Fruit fly (Drosophila melanogaster) whole organism, prepupa: ENCODE results near the gene tup.

Source experiments
- Blimp-1 ChIP-seq: fragments of 200-800 bp; sonication (Bioruptor generic); optimal IDR thresholded peaks from 3 replicates; lab custom pipeline; 2017; ENCODE audit warnings: missing biosample characterization, missing genetic modification characterization, mild to moderate bottlenecking, moderate library complexity, missing genetic modification reagents
- CG32006 ChIP-seq: fragments of 200-800 bp; sonication (Bioruptor generic); optimal IDR thresholded peaks from 3 replicates; lab custom pipeline; 2017; ENCODE audit warnings: missing biosample characterization, mild to moderate bottlenecking, missing genetic modification characterization
- Eip93F ChIP-seq: fragments of 200-800 bp; sonication (Bioruptor generic); optimal IDR thresholded peaks from 2 replicates; lab custom pipeline; 2016; ENCODE audit warnings: missing biosample characterization, mild to moderate bottlenecking, missing genetic modification characterization
- Ets96B ChIP-seq: fragments of 200-800 bp; optimal IDR thresholded peaks from 2 replicates; lab custom pipeline; 2019; ENCODE audit warnings: missing biosample characterization, mild to moderate bottlenecking, missing genetic modification characterization, moderate library complexity
- Smox ChIP-seq: fragments of 200-800 bp; sonication (Bioruptor generic); optimal IDR thresholded peaks from 3 replicates; lab custom pipeline; 2016; ENCODE audit warnings: missing biosample characterization, missing genetic modification characterization
- Sox15 ChIP-seq: fragments of 200-800 bp; sonication (Bioruptor generic); optimal IDR thresholded peaks from 3 replicates; lab custom pipeline; 2016; ENCODE audit warnings: missing biosample characterization, missing genetic modification characterization
- achi ChIP-seq: fragments of 200-800 bp; sonication (Bioruptor generic); optimal IDR thresholded peaks from 3 replicates; lab custom pipeline; 2016; ENCODE audit warnings: missing biosample characterization, missing genetic modification characterization
- lz ChIP-seq: fragments of 200-800 bp; sonication (Bioruptor generic); optimal IDR thresholded peaks from 3 replicates; lab custom pipeline; 2016; ENCODE audit warnings: missing biosample characterization, missing genetic modification characterization
- salr ChIP-seq, 2 experiments: fragments of 200-800 bp; sonication (Bioruptor generic); optimal IDR thresholded peaks; 3 replicates each; lab custom pipeline; 2016 to 2018; ENCODE audit warnings: missing biosample characterization in 2 of 2, missing genetic modification characterization in 2 of 2, mild to moderate bottlenecking in 1 of 2

DNA sequence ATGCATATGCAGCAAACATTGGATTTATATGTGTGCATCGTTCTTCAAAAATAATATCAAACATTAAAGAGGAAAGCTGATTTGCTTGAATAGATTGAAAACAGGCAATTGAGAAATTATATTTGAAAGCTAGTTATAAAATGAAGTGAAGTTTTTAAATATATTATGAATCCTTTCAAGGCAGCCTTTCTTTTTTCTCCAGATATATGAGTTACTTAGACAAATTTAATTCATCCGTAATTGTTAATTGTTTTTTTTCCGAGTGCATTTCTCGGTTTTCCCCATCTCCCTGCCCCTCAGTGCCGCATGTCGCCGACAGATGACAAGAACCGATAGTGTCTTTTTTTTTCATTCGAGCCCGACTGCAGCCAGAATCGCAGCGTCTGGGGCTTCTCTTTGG is 9.2 kb downstream of the tup start:
- TF ChIP-seq salr (GFP tag; optimal IDR thresholded peaks at IDR 0.05; lab: Kevin White, UChicago) (no peak), CG32006 (GFP tag; lab: Kevin White, UChicago) (no peak), achi (peak; percentile 6), Eip93F (GFP tag; lab: Kevin White, UChicago) (no peak), lz (GFP tag; lab: Kevin White, UChicago) (peak; percentile 33), Ets96B (no peak), Smox (GFP tag; lab: Kevin White, UChicago) (peak; percentile 43), Blimp-1 (GFP tag; lab: Kevin White, UChicago) (no peak), Sox15 (no peak)
